Worm (Caenorhabditis elegans) whole organism, L4 larva: Measurements from ENCODE around the gene F13H10.5.

ENCODE experiments used
- D1046.2 ChIP-seq: fragments of 200-800 bp; sonication (Bioruptor generic); IDR thresholded peaks from 2 replicates; pipeline ENCODE4 v1.3.6; 2022; ENCODE audit warnings: missing genetic modification characterization, missing compliant biosample characterization
- T26A8.4 ChIP-seq: fragments of 200-800 bp; sonication (Bioruptor generic); IDR thresholded peaks from 2 replicates; pipeline ENCODE4 v1.3.6; 2022; ENCODE audit warnings: missing genetic modification characterization, missing compliant biosample characterization
- Y105C5A.15 ChIP-seq: fragments of 200-800 bp; sonication (Bioruptor generic); IDR thresholded peaks from 2 replicates; pipeline ENCODE4 v1.3.6; 2022; ENCODE audit warnings: missing genetic modification characterization, missing compliant biosample characterization
- Y5F2A.4 ChIP-seq: fragments of 200-800 bp; sonication (Bioruptor generic); optimal IDR thresholded peaks from 2 replicates; lab custom pipeline; 2018; ENCODE audit warnings: mild to moderate bottlenecking, missing genetic modification characterization, missing compliant biosample characterization
- ZK546.5 ChIP-seq, 2 experiments: sonication (generic microtip); optimal IDR thresholded peaks; 2 replicates each; lab custom pipeline; 2017; ENCODE audit warnings: missing biosample characterization in 2 of 2, missing genetic modification characterization in 2 of 2
- aha-1 ChIP-seq: fragments of 150-350 bp; peaks from one replicate; lab custom pipeline; 2014; ENCODE audit warnings: missing biosample characterization, missing genetic modification characterization
- aly-2 ChIP-seq: sonication (generic microtip); optimal IDR thresholded peaks from 2 replicates; lab custom pipeline; 2018; ENCODE audit warnings: missing biosample characterization, missing genetic modification characterization
- attf-4 ChIP-seq: sonication (generic microtip); optimal IDR thresholded peaks from 3 replicates; lab custom pipeline; 2017; ENCODE audit warnings: missing biosample characterization, missing genetic modification characterization
- ceh-32 ChIP-seq: sonication (generic microtip); optimal IDR thresholded peaks from 2 replicates; lab custom pipeline; 2016; ENCODE audit warnings: mild to moderate bottlenecking, missing genetic modification characterization, missing compliant biosample characterization; ENCODE audit not compliant: poor library complexity
- ceh-82 ChIP-seq: sonication (generic microtip); optimal IDR thresholded peaks from 2 replicates; lab custom pipeline; 2017; ENCODE audit warnings: missing biosample characterization, missing genetic modification characterization
- daf-16 ChIP-seq, 3 experiments: sonication (generic microtip); optimal IDR thresholded peaks; 2 replicates each; lab custom pipeline; 2016 to 2017; ENCODE audit warnings: missing genetic modification characterization in 3 of 3, missing genetic modification reagents in 3 of 3, mild to moderate bottlenecking in 2 of 3, missing compliant biosample characterization in 2 of 3, missing biosample characterization in 1 of 3, moderate library complexity in 1 of 3
- daf-19 ChIP-seq: fragments of 200-800 bp; sonication (Bioruptor generic); conservative IDR thresholded peaks from 2 replicates; pipeline ENCODE4 v1.3.6; 2022; ENCODE audit warnings: missing genetic modification characterization, missing compliant biosample characterization
- dmd-6 ChIP-seq: fragments of 200-800 bp; sonication (Bioruptor generic); IDR thresholded peaks from 2 replicates; pipeline ENCODE4 v1.3.6; 2022; ENCODE audit warnings: missing genetic modification reagents, missing genetic modification characterization, missing compliant biosample characterization
- dmd-8 ChIP-seq: fragments of 200-800 bp; sonication (Bioruptor generic); IDR thresholded peaks from 2 replicates; pipeline ENCODE4 v1.3.6; 2022; ENCODE audit warnings: missing genetic modification characterization, missing compliant biosample characterization
- dve-1 ChIP-seq: sonication (generic microtip); optimal IDR thresholded peaks from 2 replicates; lab custom pipeline; 2017; ENCODE audit warnings: antibody characterized with exemption, mild to moderate bottlenecking, missing genetic modification characterization, missing compliant biosample characterization; ENCODE audit not compliant: insufficient read depth
- gei-8 ChIP-seq: fragments of 200-800 bp; sonication (Bioruptor generic); optimal IDR thresholded peaks from 2 replicates; lab custom pipeline; 2018; ENCODE audit warnings: mild to moderate bottlenecking, missing genetic modification characterization, missing compliant biosample characterization
- hlh-11 ChIP-seq: fragments of 200-800 bp; sonication (Bioruptor generic); optimal IDR thresholded peaks from 2 replicates; lab custom pipeline; 2018; ENCODE audit warnings: mild to moderate bottlenecking, missing genetic modification characterization, missing compliant biosample characterization
- hlh-30 ChIP-seq: sonication (generic microtip); optimal IDR thresholded peaks from 2 replicates; lab custom pipeline; 2017; ENCODE audit warnings: antibody characterized with exemption, mild to moderate bottlenecking, missing genetic modification characterization, missing compliant biosample characterization; ENCODE audit not compliant: insufficient read depth
- lim-7 ChIP-seq: fragments of 200-800 bp; sonication (Bioruptor generic); IDR thresholded peaks from 2 replicates; pipeline ENCODE4 v1.3.6; 2022; ENCODE audit warnings: missing genetic modification characterization, missing compliant biosample characterization
- lin-1 ChIP-seq: fragments of 200-800 bp; sonication (Bioruptor generic); IDR thresholded peaks from 2 replicates; pipeline ENCODE4 v1.3.6; 2022; ENCODE audit warnings: missing genetic modification reagents, missing genetic modification characterization, missing compliant biosample characterization
- lin-13 ChIP-seq: fragments of 150-350 bp; optimal IDR thresholded peaks from 2 replicates; lab custom pipeline; 2014; ENCODE audit warnings: missing biosample characterization, missing genetic modification reagents, missing genetic modification characterization
- lin-29 ChIP-seq: fragments of 200-800 bp; sonication (Bioruptor generic); IDR thresholded peaks from 2 replicates; pipeline ENCODE4 v1.3.6; 2022; ENCODE audit warnings: missing genetic modification reagents, missing genetic modification characterization, missing compliant biosample characterization
- lir-3 ChIP-seq: sonication (generic microtip); optimal IDR thresholded peaks from 2 replicates; lab custom pipeline; 2016; ENCODE audit warnings: mild to moderate bottlenecking, missing genetic modification characterization, missing compliant biosample characterization
- lsy-2 ChIP-seq, 2 experiments: fragments of 150-350 bp in 1 of 2; sonication (generic microtip) in 1 of 2; optimal IDR thresholded peaks; 2 replicates each; lab custom pipeline; 2014 to 2017; ENCODE audit warnings: missing biosample characterization in 2 of 2, missing genetic modification characterization in 2 of 2
- madf-5 ChIP-seq, 2 experiments: fragments of 200-800 bp; sonication (Bioruptor generic); IDR thresholded peaks; 2 replicates each; pipeline ENCODE4 v1.3.6; 2022; ENCODE audit warnings: missing compliant biosample characterization in 2 of 2, missing genetic modification characterization in 2 of 2
- mep-1 ChIP-seq: fragments of 150-350 bp; sonication (generic microtip); optimal IDR thresholded peaks from 3 replicates; lab custom pipeline; 2014; ENCODE audit warnings: missing biosample characterization, missing genetic modification characterization
- mxl-2 ChIP-seq: fragments of 200-800 bp; sonication (Bioruptor generic); conservative IDR thresholded peaks from 2 replicates; pipeline ENCODE4 v1.3.6; 2022; ENCODE audit warnings: missing genetic modification reagents, missing genetic modification characterization, missing compliant biosample characterization
- mxl-3 ChIP-seq: fragments of 200-800 bp; sonication (Bioruptor generic); optimal IDR thresholded peaks from 2 replicates; lab custom pipeline; 2018; ENCODE audit warnings: mild to moderate bottlenecking, missing genetic modification characterization, missing compliant biosample characterization
- nhr-111 ChIP-seq: fragments of 200-800 bp; sonication (Bioruptor generic); optimal IDR thresholded peaks from 2 replicates; lab custom pipeline; 2018; ENCODE audit warnings: mild to moderate bottlenecking, missing genetic modification characterization, missing compliant biosample characterization
- nhr-25 ChIP-seq: sonication (generic microtip); optimal IDR thresholded peaks from 2 replicates; lab custom pipeline; 2017; ENCODE audit warnings: missing genetic modification characterization, mild to moderate bottlenecking, missing compliant biosample characterization, antibody characterized with exemption, moderate library complexity, borderline replicate concordance; ENCODE audit not compliant: insufficient read depth
- nhr-28 ChIP-seq: fragments of 150-350 bp; optimal IDR thresholded peaks from 2 replicates; lab custom pipeline; 2014; ENCODE audit warnings: missing biosample characterization, missing genetic modification characterization
- nhr-41 ChIP-seq: fragments of 200-800 bp; sonication (Bioruptor generic); IDR thresholded peaks from 2 replicates; pipeline ENCODE4 v1.3.6; 2022; ENCODE audit warnings: missing genetic modification reagents, missing genetic modification characterization, missing compliant biosample characterization
- nhr-48 ChIP-seq: sonication (generic microtip); optimal IDR thresholded peaks from 2 replicates; lab custom pipeline; 2016; ENCODE audit warnings: mild to moderate bottlenecking, missing genetic modification characterization, missing compliant biosample characterization
- nhr-6 ChIP-seq: fragments of 150-350 bp; optimal IDR thresholded peaks from 2 replicates; lab custom pipeline; 2014; ENCODE audit warnings: missing biosample characterization, missing genetic modification characterization
- nhr-77 ChIP-seq: fragments of 150-350 bp; optimal IDR thresholded peaks from 2 replicates; lab custom pipeline; 2014; ENCODE audit warnings: missing biosample characterization, missing genetic modification characterization
- pha-4 ChIP-seq, 2 experiments: fragments of 150-350 bp in 1 of 2; fragments of 200-800 bp in 1 of 2; sonication (Bioruptor generic) in 1 of 2; IDR thresholded peaks in 1 of 2; optimal IDR thresholded peaks in 1 of 2; 2 replicates each; pipeline versions ENCODE4 v1.3.6 to Lab custom; 2014 to 2022; ENCODE audit warnings: missing genetic modification characterization in 2 of 2, missing genetic modification reagents in 2 of 2, missing biosample characterization in 1 of 2, missing compliant biosample characterization in 1 of 2
- pqm-1 ChIP-seq: sonication (generic microtip); optimal IDR thresholded peaks from 2 replicates; lab custom pipeline; 2017; ENCODE audit warnings: missing biosample characterization, missing genetic modification characterization
- saeg-2 ChIP-seq: fragments of 200-800 bp; sonication (Bioruptor generic); IDR thresholded peaks from 2 replicates; pipeline ENCODE4 v1.3.6; 2022; ENCODE audit warnings: missing genetic modification reagents, missing genetic modification characterization, missing compliant biosample characterization
- set-16 ChIP-seq: fragments of 200-800 bp; sonication (Bioruptor generic); IDR thresholded peaks from 2 replicates; pipeline ENCODE4 v1.3.6; 2022; ENCODE audit warnings: missing genetic modification reagents, missing genetic modification characterization, missing compliant biosample characterization
- snpc-4 ChIP-seq: fragments of 150-350 bp; optimal IDR thresholded peaks from 2 replicates; lab custom pipeline; 2014; ENCODE audit warnings: missing biosample characterization, missing genetic modification characterization
- tra-1 ChIP-seq: fragments of 200-800 bp; sonication (Bioruptor generic); IDR thresholded peaks from 2 replicates; pipeline ENCODE4 v1.3.6; 2022; ENCODE audit warnings: missing genetic modification reagents, missing genetic modification characterization, missing compliant biosample characterization
- unc-62 ChIP-seq, 3 experiments: fragments of 150-350 bp in 1 of 3; sonication (generic microtip); optimal IDR thresholded peaks in 2 of 3; peaks in 1 of 3; 1 replicate in 1 of 3; 2 replicates in 2 of 3; lab custom pipeline; 2014 to 2017; ENCODE audit warnings: missing biosample characterization in 3 of 3, missing genetic modification characterization in 3 of 3, missing genetic modification reagents in 3 of 3, missing genotype in 1 of 3
- zfp-2 ChIP-seq: sonication (generic microtip); optimal IDR thresholded peaks from 2 replicates; lab custom pipeline; 2016; ENCODE audit warnings: mild to moderate bottlenecking, missing genetic modification characterization, missing compliant biosample characterization
- zip-11 ChIP-seq: fragments of 200-800 bp; sonication (Bioruptor generic); IDR thresholded peaks from 2 replicates; pipeline ENCODE4 v1.3.6; 2022; ENCODE audit warnings: missing genetic modification characterization, missing compliant biosample characterization
- zip-2 ChIP-seq: fragments of 150-350 bp; optimal IDR thresholded peaks from 2 replicates; lab custom pipeline; 2014; ENCODE audit warnings: missing biosample characterization, missing genetic modification characterization
- ztf-11 ChIP-seq: fragments of 150-350 bp; optimal IDR thresholded peaks from 2 replicates; lab custom pipeline; 2014; ENCODE audit warnings: missing biosample characterization, missing genetic modification characterization
- ztf-7 ChIP-seq: fragments of 150-350 bp; optimal IDR thresholded peaks from 2 replicates; lab custom pipeline; 2014; ENCODE audit warnings: missing biosample characterization, missing genetic modification characterization

Gene F13H10.5

ce11 chrIV:10970333-10970732, 20.5 kb upstream of the F13H10.5 start:
- TF ChIP-seq pqm-1 (tag; lab: Kevin White, UChicago) (peak; percentile 99), ztf-7 (tag; lab: Kevin White, UChicago) (no peak), daf-19 (no peak), nhr-77 (tag; lab: Kevin White, UChicago) (peak; percentile 47), nhr-48 (peak; percentile 2), hlh-11 (tag; lab: Kevin White, UChicago) (peak; percentile 86), lsy-2 (tag; optimal IDR thresholded peaks at IDR 0.05; lab: Kevin White, UChicago) (no peak), nhr-6 (peak; percentile 13), dve-1 (peak; percentile 74), unc-62 (GFP tag; optimal IDR thresholded peaks at IDR 0.05 in 1 of 2; lab: Kevin White, UChicago) (peak in 1 of 2 experiments; percentile 44), unc-62 (tag; optimal IDR thresholded peaks at IDR 0.05; lab: Kevin White, UChicago) (no peak), zfp-2 (no peak), attf-4 (no peak), nhr-28 (tag; lab: Kevin White, UChicago) (peak; percentile 90), daf-16 (GFP tag; optimal IDR thresholded peaks at IDR 0.05; lab: Kevin White, UChicago) (no peak), daf-16 (tag; optimal IDR thresholded peaks at IDR 0.05; lab: Kevin White, UChicago) (peak; percentile 50), nhr-41 (GFP tag; lab: Robert Waterston, UW) (0 out of 2 replicates have a peak, but pooled peaks have one; percentile 37), nhr-111 (GFP tag; lab: Kevin White, UChicago) (no peak), hlh-30 (peak; percentile 30), lin-29 (GFP tag; lab: Robert Waterston, UW) (no peak), dmd-6 (GFP tag; lab: Robert Waterston, UW) (peak; percentile 89), mep-1 (tag; lab: Kevin White, UChicago) (peak; percentile 12), ceh-82 (no peak), madf-5 (GFP tag; IDR thresholded peaks at IDR 0.05; lab: Robert Waterston, UW) (no peak), tra-1 (GFP tag; lab: Robert Waterston, UW) (peak; percentile 59; the same call in 1 of the 2 replicates), zip-11 (GFP tag; lab: Robert Waterston, UW) (no peak), lin-1 (GFP tag; lab: Robert Waterston, UW) (0 out of 2 replicates have a peak, but pooled peaks have one; percentile 37), dmd-8 (GFP tag; lab: Robert Waterston, UW) (no peak), snpc-4 (tag; lab: Kevin White, UChicago) (no peak), saeg-2 (no peak), lim-7 (GFP tag; lab: Robert Waterston, UW) (no peak), zip-2 (tag; lab: Kevin White, UChicago) (no peak)

- no peak for TF ChIP-seq lin-13
- peak; percentile 91 for TF ChIP-seq aha-1 (tag; lab: Kevin White, UChicago)
- TF ChIP-seq Y105C5A.15 (GFP tag; lab: Robert Waterston, UW) = no peak
- no peak for TF ChIP-seq aly-2 (tag; lab: Kevin White, UChicago)
- TF ChIP-seq set-16 = no peak
- no peak for TF ChIP-seq ceh-32
- no peak for TF ChIP-seq lir-3 (tag; lab: Kevin White, UChicago)
Observed at ce11 chrIV:10970767-10971166, 20.0 kb upstream of the F13H10.5 start.

- TF ChIP-seq gei-8 (GFP tag; lab: Kevin White, UChicago) (no peak), ZK546.5 (tag; optimal IDR thresholded peaks at IDR 0.05; lab: Kevin White, UChicago) (no peak), T26A8.4 (GFP tag; lab: Robert Waterston, UW) (no peak), dve-1 (peak; percentile 23), D1046.2 (no peak), tra-1 (GFP tag; lab: Robert Waterston, UW) (no peak), Y105C5A.15 (GFP tag; lab: Robert Waterston, UW) (no peak), nhr-28 (tag; lab: Kevin White, UChicago) (peak; percentile 65), pha-4 (GFP tag; IDR thresholded peaks at IDR 0.05; lab: Robert Waterston, UW) (no peak), pha-4 (tag; optimal IDR thresholded peaks at IDR 0.05; lab: Kevin White, UChicago) (no peak), aly-2 (tag; lab: Kevin White, UChicago) (no peak), dmd-6 (GFP tag; lab: Robert Waterston, UW) (0 out of 2 replicates have a peak, but pooled peaks have one; percentile 5), Y5F2A.4 (GFP tag; lab: Kevin White, UChicago) (no peak), hlh-30 (peak; percentile 26), mxl-3 (GFP tag; lab: Kevin White, UChicago) (peak; percentile 28), unc-62 (GFP tag; optimal IDR thresholded peaks at IDR 0.05 in 1 of 2; lab: Kevin White, UChicago) (peak in 1 of 2 experiments; percentile 95), unc-62 (tag; optimal IDR thresholded peaks at IDR 0.05; lab: Kevin White, UChicago) (no peak), nhr-25 (tag; lab: Kevin White, UChicago) (peak; percentile 71), mxl-2 (GFP tag; lab: Robert Waterston, UW) (no peak), ztf-11 (no peak)
Observed at ce11 chrIV:10971636-10972199, 19.1 kb upstream of the F13H10.5 start.
